Worm (Caenorhabditis elegans): ENCODE results near the gene F41B4.2.

ce11 chrX:6788965-6789573 lies 46.0 kb downstream of the F41B4.2 start, which contains the start of gene sgca-1:
- TF ChIP-seq dpl-1 (GFP tag; optimal IDR thresholded peaks at IDR 0.05) = no peak
- TF ChIP-seq lin-1 (GFP tag; IDR thresholded peaks at IDR 0.05) = no peak
- no peak for TF ChIP-seq snpc-4 (tag; optimal IDR thresholded peaks at IDR 0.05)
- TF ChIP-seq pha-4 (GFP tag; IDR thresholded peaks at IDR 0.05) = no peak
- no peak for TF ChIP-seq pha-4 (tag; optimal IDR thresholded peaks at IDR 0.05)
- no peak for TF ChIP-seq ama-1 (optimal IDR thresholded peaks at IDR 0.05)
- no peak for TF ChIP-seq dmd-9 (GFP tag; IDR thresholded peaks at IDR 0.05)
- TF ChIP-seq daf-8 (GFP tag; IDR thresholded peaks at IDR 0.05) = no peak
- TF ChIP-seq daf-19 (GFP tag; conservative IDR thresholded peaks at IDR 0.05) = no peak
- TF ChIP-seq F26F4.8 (GFP tag; conservative IDR thresholded peaks at IDR 0.05) = no peak

Measured in whole organism, L4 larva.